Worm (Caenorhabditis elegans) whole organism, late embryonic: ENCODE measurements around the gene ugtp-1.

ENCODE experiments used
- C08G9.2 ChIP-seq: sonication (generic microtip); optimal IDR thresholded peaks from 2 replicates; lab custom pipeline; 2016; ENCODE audit warnings: mild to moderate bottlenecking, missing genetic modification characterization, moderate library complexity, missing compliant biosample characterization
- F13H6.1 ChIP-seq: sonication (generic microtip); optimal IDR thresholded peaks from 2 replicates; lab custom pipeline; 2016; ENCODE audit warnings: missing genetic modification characterization, missing compliant biosample characterization
- K09A11.1 ChIP-seq: sonication (generic microtip); optimal IDR thresholded peaks from 2 replicates; lab custom pipeline; 2017; ENCODE audit warnings: antibody characterized with exemption, mild to moderate bottlenecking, missing genetic modification characterization, missing compliant biosample characterization; ENCODE audit not compliant: insufficient read depth
- T23F11.4 ChIP-seq: fragments of 200-800 bp; sonication (Bioruptor generic); optimal IDR thresholded peaks from 2 replicates; lab custom pipeline; 2018; ENCODE audit warnings: mild to moderate bottlenecking, missing genetic modification characterization, missing compliant biosample characterization
- Y22D7AL.16 ChIP-seq: sonication (generic microtip); optimal IDR thresholded peaks from 2 replicates; lab custom pipeline; 2016; ENCODE audit warnings: missing genetic modification characterization, missing compliant biosample characterization
- ahr-1 ChIP-seq: sonication (generic microtip); optimal IDR thresholded peaks from 2 replicates; lab custom pipeline; 2016; ENCODE audit warnings: missing genetic modification characterization, missing compliant biosample characterization
- ceh-14 ChIP-seq: sonication (generic microtip); optimal IDR thresholded peaks from 2 replicates; lab custom pipeline; 2016; ENCODE audit warnings: missing genotype, missing genetic modification characterization, missing compliant biosample characterization
- ceh-18 ChIP-seq: sonication (generic microtip); optimal IDR thresholded peaks from 2 replicates; lab custom pipeline; 2016; ENCODE audit warnings: missing genetic modification characterization, missing compliant biosample characterization
- ceh-19 ChIP-seq: fragments of 200-800 bp; sonication (Bioruptor generic); optimal IDR thresholded peaks from 2 replicates; lab custom pipeline; 2018; ENCODE audit warnings: mild to moderate bottlenecking, missing genetic modification characterization, missing compliant biosample characterization
- ceh-24 ChIP-seq: sonication (generic microtip); optimal IDR thresholded peaks from 2 replicates; lab custom pipeline; 2016; ENCODE audit warnings: mild to moderate bottlenecking, missing genetic modification characterization, missing compliant biosample characterization
- ceh-30 ChIP-seq: fragments of 150-350 bp; optimal IDR thresholded peaks from 2 replicates; lab custom pipeline; 2014; ENCODE audit warnings: missing biosample characterization, missing genetic modification characterization
- ceh-31 ChIP-seq: sonication (generic microtip); optimal IDR thresholded peaks from 2 replicates; lab custom pipeline; 2016; ENCODE audit warnings: missing genetic modification characterization, missing compliant biosample characterization
- ceh-34 ChIP-seq: sonication (generic microtip); optimal IDR thresholded peaks from 2 replicates; lab custom pipeline; 2016; ENCODE audit warnings: mild to moderate bottlenecking, missing genetic modification characterization, missing compliant biosample characterization
- ceh-48 ChIP-seq: sonication (generic microtip); optimal IDR thresholded peaks from 2 replicates; lab custom pipeline; 2016; ENCODE audit warnings: missing genetic modification characterization, inconsistent platforms, missing compliant biosample characterization
- ceh-9 ChIP-seq: sonication (generic microtip); optimal IDR thresholded peaks from 2 replicates; lab custom pipeline; 2016; ENCODE audit warnings: mild to moderate bottlenecking, missing genetic modification characterization, inconsistent platforms, missing compliant biosample characterization
- che-1 ChIP-seq: sonication (generic microtip); optimal IDR thresholded peaks from 2 replicates; lab custom pipeline; 2016; ENCODE audit warnings: mild to moderate bottlenecking, missing genetic modification characterization, missing compliant biosample characterization
- dve-1 ChIP-seq: sonication (generic microtip); optimal IDR thresholded peaks from 2 replicates; lab custom pipeline; 2017; ENCODE audit warnings: antibody characterized with exemption, mild to moderate bottlenecking, missing genetic modification characterization, missing compliant biosample characterization
- elt-4 ChIP-seq: sonication (generic microtip); optimal IDR thresholded peaks from 2 replicates; lab custom pipeline; 2016; ENCODE audit warnings: missing genetic modification characterization, missing compliant biosample characterization
- eyg-1 ChIP-seq: sonication (generic microtip); optimal IDR thresholded peaks from 2 replicates; lab custom pipeline; 2016; ENCODE audit warnings: missing genotype, missing genetic modification characterization, missing compliant biosample characterization
- fax-1 ChIP-seq: sonication (generic microtip); optimal IDR thresholded peaks from 2 replicates; lab custom pipeline; 2016; ENCODE audit warnings: missing genotype, missing genetic modification characterization, missing compliant biosample characterization
- fkh-6 ChIP-seq: sonication (generic microtip); optimal IDR thresholded peaks from 2 replicates; lab custom pipeline; 2016; ENCODE audit warnings: missing genetic modification characterization, missing compliant biosample characterization
- gmeb-2 ChIP-seq: sonication (generic microtip); optimal IDR thresholded peaks from 2 replicates; lab custom pipeline; 2016; ENCODE audit warnings: missing genetic modification characterization, inconsistent platforms, missing compliant biosample characterization
- hlh-15 ChIP-seq: sonication (generic microtip); optimal IDR thresholded peaks from 2 replicates; lab custom pipeline; 2016; ENCODE audit warnings: missing genetic modification characterization, missing compliant biosample characterization
- hlh-30 ChIP-seq: sonication (generic microtip); optimal IDR thresholded peaks from 2 replicates; lab custom pipeline; 2017; ENCODE audit warnings: antibody characterized with exemption, missing genetic modification characterization, missing compliant biosample characterization; ENCODE audit not compliant: insufficient read depth
- hlh-8 ChIP-seq: sonication (generic microtip); optimal IDR thresholded peaks from 2 replicates; lab custom pipeline; 2016; ENCODE audit warnings: missing genotype, missing genetic modification characterization, missing compliant biosample characterization
- lim-6 ChIP-seq: sonication (generic microtip); optimal IDR thresholded peaks from 2 replicates; lab custom pipeline; 2016; ENCODE audit warnings: missing genetic modification characterization, missing compliant biosample characterization
- lin-11 ChIP-seq: fragments of 200-800 bp; sonication (Bioruptor generic); optimal IDR thresholded peaks from 2 replicates; lab custom pipeline; 2018; ENCODE audit warnings: mild to moderate bottlenecking, missing genetic modification characterization, missing compliant biosample characterization
- madf-2 ChIP-seq: sonication (generic microtip); optimal IDR thresholded peaks from 2 replicates; lab custom pipeline; 2017; ENCODE audit warnings: missing genetic modification characterization, missing compliant biosample characterization
- nfya-1 ChIP-seq: sonication (generic microtip); optimal IDR thresholded peaks from 2 replicates; lab custom pipeline; 2017; ENCODE audit warnings: missing genetic modification characterization, mild to moderate bottlenecking, missing compliant biosample characterization, antibody characterized with exemption, moderate library complexity
- nhr-11 ChIP-seq: fragments of 150-350 bp; optimal IDR thresholded peaks from 2 replicates; lab custom pipeline; 2014; ENCODE audit warnings: missing biosample characterization, missing genetic modification characterization
- nhr-232 ChIP-seq: sonication (generic microtip); optimal IDR thresholded peaks from 2 replicates; lab custom pipeline; 2016; ENCODE audit warnings: missing genetic modification characterization, missing compliant biosample characterization
- odd-2 ChIP-seq: sonication (generic microtip); optimal IDR thresholded peaks from 2 replicates; lab custom pipeline; 2017; ENCODE audit warnings: antibody characterized with exemption, mild to moderate bottlenecking, missing genetic modification characterization, missing compliant biosample characterization
- pag-3 ChIP-seq: sonication (generic microtip); optimal IDR thresholded peaks from 2 replicates; lab custom pipeline; 2016; ENCODE audit warnings: missing compliant biosample characterization, missing genetic modification characterization, borderline replicate concordance
- pat-9 ChIP-seq: fragments of 200-800 bp; sonication (Bioruptor generic); optimal IDR thresholded peaks from 2 replicates; lab custom pipeline; 2018; ENCODE audit warnings: mild to moderate bottlenecking, missing genetic modification characterization, moderate library complexity, missing compliant biosample characterization
- pax-1 ChIP-seq: fragments of 150-350 bp; optimal IDR thresholded peaks from 2 replicates; lab custom pipeline; 2014; ENCODE audit warnings: missing biosample characterization, missing genetic modification characterization
- pha-2 ChIP-seq: sonication (generic microtip); optimal IDR thresholded peaks from 2 replicates; lab custom pipeline; 2017; ENCODE audit warnings: mild to moderate bottlenecking, missing genetic modification characterization, missing compliant biosample characterization
- pha-4 ChIP-seq: fragments of 150-350 bp; optimal IDR thresholded peaks from 2 replicates; lab custom pipeline; 2018; ENCODE audit warnings: missing biosample characterization, missing genetic modification reagents, missing genetic modification characterization
- pqm-1 ChIP-seq: sonication (generic microtip); optimal IDR thresholded peaks from 2 replicates; lab custom pipeline; 2016; ENCODE audit warnings: missing genetic modification characterization, missing compliant biosample characterization
- pros-1 ChIP-seq: fragments of 150-350 bp; optimal IDR thresholded peaks from 2 replicates; lab custom pipeline; 2014; ENCODE audit warnings: missing biosample characterization, missing genetic modification reagents, missing genetic modification characterization
- ref-2 ChIP-seq: sonication (generic microtip); optimal IDR thresholded peaks from 2 replicates; lab custom pipeline; 2016; ENCODE audit warnings: missing genetic modification characterization, missing compliant biosample characterization
- rnt-1 ChIP-seq: sonication (generic microtip); optimal IDR thresholded peaks from 2 replicates; lab custom pipeline; 2016; ENCODE audit warnings: missing genetic modification characterization, missing compliant biosample characterization
- sox-2 ChIP-seq: fragments of 200-800 bp; sonication (Bioruptor generic); IDR thresholded peaks from 2 replicates; pipeline ENCODE4 v1.3.6; 2022; ENCODE audit warnings: missing genetic modification reagents, missing genetic modification characterization, missing compliant biosample characterization
- syd-9 ChIP-seq: sonication (generic microtip); optimal IDR thresholded peaks from 2 replicates; lab custom pipeline; 2016; ENCODE audit warnings: mild to moderate bottlenecking, missing genetic modification characterization, moderate library complexity, missing compliant biosample characterization
- tbx-2 ChIP-seq: sonication (generic microtip); optimal IDR thresholded peaks from 2 replicates; lab custom pipeline; 2016; ENCODE audit warnings: missing genetic modification characterization, missing compliant biosample characterization
- ttx-3 ChIP-seq: sonication (generic microtip); optimal IDR thresholded peaks from 2 replicates; lab custom pipeline; 2016; ENCODE audit warnings: missing genetic modification reagents, missing genetic modification characterization, missing compliant biosample characterization
- unc-3 ChIP-seq, 2 experiments: fragments of 200-800 bp in 1 of 2; sonication (Bioruptor generic) in 1 of 2; sonication (generic microtip) in 1 of 2; conservative IDR thresholded peaks in 1 of 2; optimal IDR thresholded peaks in 1 of 2; 2 replicates each; pipeline versions ENCODE4 v1.3.6 to Lab custom; 2016 to 2022; ENCODE audit warnings: missing compliant biosample characterization in 2 of 2, missing genetic modification characterization in 2 of 2, missing genetic modification reagents in 1 of 2
- unc-42 ChIP-seq: sonication (generic microtip); optimal IDR thresholded peaks from 2 replicates; lab custom pipeline; 2016; ENCODE audit warnings: missing genotype, missing genetic modification characterization, missing compliant biosample characterization
- unc-55 ChIP-seq: sonication (generic microtip); optimal IDR thresholded peaks from 2 replicates; lab custom pipeline; 2017; ENCODE audit warnings: missing biosample characterization, missing genetic modification reagents, missing genetic modification characterization

Gene ugtp-1

DNA sequence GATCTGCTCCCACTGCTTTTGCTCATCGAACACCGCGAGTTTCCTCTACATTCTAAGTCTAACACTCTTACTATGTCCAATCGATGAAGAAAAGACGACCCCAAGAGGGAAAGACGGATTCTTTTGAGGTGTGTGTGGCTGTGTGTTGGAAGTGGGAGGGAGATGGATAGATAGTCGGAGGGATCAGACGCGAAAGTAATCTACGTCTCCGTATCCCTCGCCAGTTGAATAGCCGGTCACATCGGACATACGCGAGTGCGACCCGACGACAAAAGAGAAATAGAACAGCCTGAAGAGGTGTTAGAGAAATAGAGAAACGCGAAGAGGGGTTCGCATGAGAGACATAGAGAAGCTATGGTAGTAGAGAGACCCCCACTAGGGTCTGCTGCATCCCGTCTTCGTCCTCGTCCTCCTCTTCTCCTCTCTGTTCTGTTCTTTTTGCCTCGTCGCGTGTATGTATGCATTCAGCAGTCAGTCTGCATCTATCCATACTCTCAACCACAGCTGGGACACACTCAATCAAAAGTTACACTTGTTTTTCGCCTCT is 45.2 kb upstream of the ugtp-1 start (continued):
- TF ChIP-seq gmeb-2 (tag; lab: Kevin White, UChicago) (no peak), ref-2 (tag; lab: Kevin White, UChicago) (peak; percentile 87), fkh-6 (no peak), pat-9 (tag; lab: Kevin White, UChicago) (no peak), elt-4 (tag; lab: Kevin White, UChicago) (no peak), pros-1 (tag; lab: Kevin White, UChicago) (peak; percentile 93), lim-6 (tag; lab: Kevin White, UChicago) (peak; percentile 3), nhr-11 (tag; lab: Kevin White, UChicago) (no peak), hlh-8 (tag; lab: Kevin White, UChicago) (peak; percentile 55), C08G9.2 (peak; percentile 60), sox-2 (peak; percentile 75), ceh-19 (GFP tag; lab: Kevin White, UChicago) (no peak), T23F11.4 (GFP tag; lab: Kevin White, UChicago) (no peak), nhr-232 (no peak), pqm-1 (tag; lab: Kevin White, UChicago) (no peak), unc-42 (peak; percentile 69), lin-11 (tag; lab: Kevin White, UChicago) (no peak), fax-1 (tag; lab: Kevin White, UChicago) (no peak), ceh-34 (tag; lab: Kevin White, UChicago) (peak; percentile 93), madf-2 (tag; lab: Kevin White, UChicago) (peak; percentile 9), ttx-3 (tag; lab: Kevin White, UChicago) (no peak), ahr-1 (tag; lab: Kevin White, UChicago) (no peak), syd-9 (peak; percentile 73), unc-55 (GFP tag; lab: Kevin White, UChicago) (peak; percentile 91), che-1 (tag; lab: Kevin White, UChicago) (peak; percentile 10), pha-2 (tag; lab: Kevin White, UChicago) (no peak), hlh-30 (peak; percentile 80), eyg-1 (no peak), dve-1 (peak; percentile 90)
- TF ChIP-seq, all 69 proteins: peak for 32

DNA sequence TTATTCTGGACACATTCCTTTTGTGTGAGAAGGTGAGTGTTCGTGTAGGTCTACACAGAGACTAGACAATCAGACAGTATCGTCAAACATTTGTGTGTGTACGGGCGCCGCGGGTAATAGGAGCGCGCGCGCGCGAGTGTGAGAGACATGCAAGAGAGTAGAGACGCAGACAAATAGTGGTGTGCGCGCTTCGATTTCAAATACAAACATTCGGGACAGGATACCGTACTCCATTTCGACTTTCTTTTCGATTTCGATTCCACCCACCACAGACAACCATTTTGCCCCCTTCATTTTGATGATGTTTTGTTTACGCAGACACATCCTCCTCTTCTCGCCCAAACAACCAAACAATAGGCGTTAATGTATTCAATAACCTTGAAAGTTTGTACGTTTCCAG is 44.3 kb upstream of the ugtp-1 start:
- TF ChIP-seq odd-2 (tag; lab: Kevin White, UChicago) = no peak
- no peak for TF ChIP-seq Y22D7AL.16 (tag; lab: Kevin White, UChicago)
- peak; percentile 87 for TF ChIP-seq pros-1 (tag; lab: Kevin White, UChicago)
- TF ChIP-seq sox-2 = no peak
- no peak for TF ChIP-seq hlh-8 (tag; lab: Kevin White, UChicago)
- TF ChIP-seq ttx-3 (tag; lab: Kevin White, UChicago) = no peak
- no peak for TF ChIP-seq pax-1 (tag; lab: Kevin White, UChicago)
- no peak for TF ChIP-seq pqm-1 (tag; lab: Kevin White, UChicago)
- TF ChIP-seq unc-42 = no peak
- TF ChIP-seq lin-11 (tag; lab: Kevin White, UChicago) = no peak
- no peak for TF ChIP-seq pag-3 (tag; lab: Kevin White, UChicago)
- TF ChIP-seq ceh-9 (tag; lab: Kevin White, UChicago) = no peak
- no peak for TF ChIP-seq ceh-30 (tag; lab: Kevin White, UChicago)
- TF ChIP-seq ahr-1 (tag; lab: Kevin White, UChicago) = no peak
- TF ChIP-seq hlh-15 = no peak
- no peak for TF ChIP-seq gmeb-2 (tag; lab: Kevin White, UChicago)
- TF ChIP-seq ceh-18 (tag; lab: Kevin White, UChicago) = peak; percentile 28
- no peak for TF ChIP-seq nhr-11 (tag; lab: Kevin White, UChicago)
- no peak for TF ChIP-seq pat-9 (tag; lab: Kevin White, UChicago)
- TF ChIP-seq unc-3 (GFP tag; conservative IDR thresholded peaks at IDR 0.05; lab: Robert Waterston, UW) = no peak
- no peak for TF ChIP-seq unc-3 (tag; optimal IDR thresholded peaks at IDR 0.05; lab: Kevin White, UChicago)
- TF ChIP-seq K09A11.1 (tag; lab: Kevin White, UChicago) = no peak
- TF ChIP-seq ceh-34 (tag; lab: Kevin White, UChicago) = peak; percentile 82
- no peak for TF ChIP-seq ceh-14 (tag; lab: Kevin White, UChicago)
- TF ChIP-seq ref-2 (tag; lab: Kevin White, UChicago) = peak; percentile 77
- no peak for TF ChIP-seq ceh-48 (tag; lab: Kevin White, UChicago)
- TF ChIP-seq nfya-1 = peak; percentile 60
- TF ChIP-seq tbx-2 (tag; lab: Kevin White, UChicago) = peak; percentile 51
- no peak for TF ChIP-seq fax-1 (tag; lab: Kevin White, UChicago)
- TF ChIP-seq rnt-1 (tag; lab: Kevin White, UChicago) = no peak
- TF ChIP-seq lim-6 (tag; lab: Kevin White, UChicago) = no peak
- TF ChIP-seq pha-2 (tag; lab: Kevin White, UChicago) = peak; percentile 26
- TF ChIP-seq ceh-24 (tag; lab: Kevin White, UChicago) = no peak
- no peak for TF ChIP-seq nhr-232
- peak; percentile 3 for TF ChIP-seq hlh-30
- peak; percentile 76 for TF ChIP-seq ceh-31 (tag; lab: Kevin White, UChicago)
- TF ChIP-seq pha-4 (tag; lab: Kevin White, UChicago) = no peak
- TF ChIP-seq F13H6.1 (tag; lab: Kevin White, UChicago) = peak; percentile 7
